Worm (Caenorhabditis elegans) whole organism, young adult: ENCODE results near the gene skr-14.

Experiments
- B0261.1 ChIP-seq: sonication (generic microtip); optimal IDR thresholded peaks from 2 replicates; lab custom pipeline; 2016; ENCODE audit warnings: mild to moderate bottlenecking, missing genetic modification characterization, moderate library complexity, missing compliant biosample characterization
- D2030.7 ChIP-seq: fragments of 200-800 bp; sonication (Bioruptor generic); IDR thresholded peaks from 2 replicates; pipeline ENCODE4 v1.3.6; 2022; ENCODE audit warnings: missing genetic modification reagents, missing genetic modification characterization, missing compliant biosample characterization
- F22D6.2 ChIP-seq: sonication (generic microtip); optimal IDR thresholded peaks from 2 replicates; lab custom pipeline; 2016; ENCODE audit warnings: mild to moderate bottlenecking, missing genetic modification characterization, missing compliant biosample characterization
- F33H1.4 ChIP-seq: fragments of 200-800 bp; sonication (Bioruptor generic); IDR thresholded peaks from 2 replicates; pipeline ENCODE4 v1.3.6; 2022; ENCODE audit warnings: missing genetic modification reagents, missing genetic modification characterization, missing compliant biosample characterization
- F49E8.2 ChIP-seq: sonication (generic microtip); optimal IDR thresholded peaks from 3 replicates; lab custom pipeline; 2017; ENCODE audit warnings: missing genetic modification characterization, mild to moderate bottlenecking, missing compliant biosample characterization, antibody characterized with exemption, moderate library complexity; ENCODE audit not compliant: insufficient read depth
- Y53G8AR.9 ChIP-seq: fragments of 200-800 bp; sonication (Bioruptor generic); conservative IDR thresholded peaks from 2 replicates; pipeline ENCODE4 v1.3.6; 2022; ENCODE audit warnings: missing genetic modification reagents, missing genetic modification characterization, missing compliant biosample characterization
- Y79H2A.3 ChIP-seq: fragments of 200-800 bp; sonication (Bioruptor generic); conservative IDR thresholded peaks from 2 replicates; pipeline ENCODE4 v1.3.6; 2022; ENCODE audit warnings: missing genetic modification reagents, missing genetic modification characterization, missing compliant biosample characterization
- ZK185.1 ChIP-seq: sonication (generic microtip); optimal IDR thresholded peaks from 2 replicates; lab custom pipeline; 2016; ENCODE audit warnings: mild to moderate bottlenecking, missing genetic modification characterization, missing compliant biosample characterization; ENCODE audit not compliant: poor library complexity, severe bottlenecking
- ama-1 ChIP-seq, 3 experiments: fragments of 150-350 bp in 1 of 3; sonication (generic microtip) in 2 of 3; optimal IDR thresholded peaks; 2 replicates each; lab custom pipeline; 2014 to 2018; ENCODE audit warnings: missing biosample characterization in 2 of 3, missing genetic modification characterization in 2 of 3, missing genetic modification reagents in 2 of 3
- aptf-2 ChIP-seq: fragments of 200-800 bp; sonication (Bioruptor generic); conservative IDR thresholded peaks from 2 replicates; pipeline ENCODE4 v1.3.6; 2022; ENCODE audit warnings: missing genetic modification reagents, missing genetic modification characterization, missing compliant biosample characterization
- athp-1 ChIP-seq: sonication (generic microtip); optimal IDR thresholded peaks from 2 replicates; lab custom pipeline; 2017; ENCODE audit warnings: mild to moderate bottlenecking, missing genetic modification characterization, missing compliant biosample characterization
- cebp-1 ChIP-seq, 2 experiments: fragments of 200-800 bp in 1 of 2; sonication (Bioruptor generic) in 1 of 2; sonication (generic microtip) in 1 of 2; IDR thresholded peaks in 1 of 2; optimal IDR thresholded peaks in 1 of 2; 2 replicates each; pipeline versions ENCODE4 v1.3.6 to Lab custom; 2017 to 2022; ENCODE audit warnings: missing compliant biosample characterization in 2 of 2, missing genetic modification characterization in 2 of 2, mild to moderate bottlenecking in 1 of 2, missing genetic modification reagents in 1 of 2, moderate library complexity in 1 of 2
- ceh-40 ChIP-seq: fragments of 200-800 bp; sonication (Bioruptor generic); IDR thresholded peaks from 2 replicates; pipeline ENCODE4 v1.3.6; 2022; ENCODE audit warnings: missing genetic modification characterization, missing compliant biosample characterization
- ceh-91 ChIP-seq: fragments of 200-800 bp; sonication (Bioruptor generic); IDR thresholded peaks from 2 replicates; pipeline ENCODE4 v1.3.6; 2022; ENCODE audit warnings: missing genetic modification reagents, missing genetic modification characterization, missing compliant biosample characterization
- chd-7 ChIP-seq: sonication (generic microtip); optimal IDR thresholded peaks from 2 replicates; lab custom pipeline; 2016; ENCODE audit warnings: mild to moderate bottlenecking, missing genetic modification characterization, moderate library complexity, missing compliant biosample characterization
- dpl-1 ChIP-seq: fragments of 150-350 bp; optimal IDR thresholded peaks from 2 replicates; lab custom pipeline; 2014; ENCODE audit warnings: missing biosample characterization, missing genetic modification reagents, missing genetic modification characterization
- egrh-3 ChIP-seq: fragments of 200-800 bp; sonication (Bioruptor generic); IDR thresholded peaks from 2 replicates; pipeline ENCODE4 v1.3.6; 2022; ENCODE audit warnings: missing genetic modification reagents, missing genetic modification characterization, missing compliant biosample characterization
- ekl-4 ChIP-seq: fragments of 200-800 bp; sonication (Bioruptor generic); IDR thresholded peaks from 2 replicates; pipeline ENCODE4 v1.3.6; 2022; ENCODE audit warnings: missing genetic modification reagents, missing genetic modification characterization, missing compliant biosample characterization
- hrde-1 ChIP-seq: sonication (generic microtip); optimal IDR thresholded peaks from 2 replicates; lab custom pipeline; 2016; ENCODE audit warnings: missing genetic modification characterization, mild to moderate bottlenecking, missing compliant biosample characterization, moderate library complexity, missing genotype, missing genetic modification reagents, borderline replicate concordance
- let-526 ChIP-seq: fragments of 200-800 bp; sonication (Bioruptor generic); IDR thresholded peaks from 2 replicates; pipeline ENCODE4 v1.3.6; 2022; ENCODE audit warnings: missing genetic modification reagents, missing genetic modification characterization, missing compliant biosample characterization
- lin-35 ChIP-seq, 3 experiments: fragments of 150-350 bp in 2 of 3; sonication (generic microtip) in 1 of 3; optimal IDR thresholded peaks; 2 replicates each; lab custom pipeline; 2014 to 2018; ENCODE audit warnings: missing biosample characterization in 3 of 3, missing genetic modification characterization in 3 of 3, missing genetic modification reagents in 3 of 3
- lin-54 ChIP-seq: fragments of 200-800 bp; sonication (Bioruptor generic); optimal IDR thresholded peaks from 2 replicates; lab custom pipeline; 2018; ENCODE audit warnings: mild to moderate bottlenecking, missing genetic modification characterization, missing compliant biosample characterization
- lsl-1 ChIP-seq: fragments of 200-800 bp; sonication (Bioruptor generic); optimal IDR thresholded peaks from 2 replicates; lab custom pipeline; 2018; ENCODE audit warnings: mild to moderate bottlenecking, missing genetic modification characterization, moderate library complexity, missing compliant biosample characterization
- madf-6 ChIP-seq: fragments of 200-800 bp; sonication (Bioruptor generic); IDR thresholded peaks from 2 replicates; pipeline ENCODE4 v1.3.6; 2022; ENCODE audit warnings: missing genetic modification reagents, missing genetic modification characterization, missing compliant biosample characterization
- madf-8 ChIP-seq: fragments of 200-800 bp; sonication (Bioruptor generic); conservative IDR thresholded peaks from 2 replicates; pipeline ENCODE4 v1.3.6; 2022; ENCODE audit warnings: missing genetic modification reagents, missing genetic modification characterization, missing compliant biosample characterization
- mcd-1 ChIP-seq: fragments of 200-800 bp; sonication (Bioruptor generic); IDR thresholded peaks from 2 replicates; pipeline ENCODE4 v1.3.6; 2022; ENCODE audit warnings: missing genetic modification reagents, missing genetic modification characterization, missing compliant biosample characterization
- nfyb-1 ChIP-seq: fragments of 200-800 bp; sonication (Bioruptor generic); IDR thresholded peaks from 2 replicates; pipeline ENCODE4 v1.3.6; 2022; ENCODE audit warnings: missing genetic modification reagents, missing genetic modification characterization, missing compliant biosample characterization
- nhr-80 ChIP-seq: sonication (generic microtip); optimal IDR thresholded peaks from 2 replicates; lab custom pipeline; 2016; ENCODE audit warnings: missing genetic modification characterization, missing compliant biosample characterization
- pbrm-1 ChIP-seq: fragments of 200-800 bp; sonication (Bioruptor generic); IDR thresholded peaks from 2 replicates; pipeline ENCODE4 v1.3.6; 2022; ENCODE audit warnings: missing genetic modification reagents, missing genetic modification characterization, missing compliant biosample characterization
- rec-8 ChIP-seq, 2 experiments: sonication (generic microtip); optimal IDR thresholded peaks; 2 replicates each; lab custom pipeline; 2016; ENCODE audit warnings: mild to moderate bottlenecking in 2 of 2, missing genetic modification characterization in 2 of 2, missing genetic modification reagents in 2 of 2, missing genotype in 2 of 2, missing biosample characterization in 1 of 2, missing compliant biosample characterization in 1 of 2, moderate library complexity in 1 of 2
- sea-2 ChIP-seq: fragments of 200-800 bp; sonication (Bioruptor generic); IDR thresholded peaks from 2 replicates; pipeline ENCODE4 v1.3.6; 2022; ENCODE audit warnings: missing genetic modification characterization, missing compliant biosample characterization
- snpc-1.3 ChIP-seq: sonication (generic microtip); optimal IDR thresholded peaks from 2 replicates; lab custom pipeline; 2017; ENCODE audit warnings: missing genetic modification characterization, mild to moderate bottlenecking, missing compliant biosample characterization, antibody characterized with exemption, moderate library complexity, missing genotype, missing genetic modification reagents; ENCODE audit not compliant: insufficient read depth
- snpc-3.4 ChIP-seq: sonication (generic microtip); optimal IDR thresholded peaks from 2 replicates; lab custom pipeline; 2017; ENCODE audit warnings: missing genetic modification characterization, mild to moderate bottlenecking, missing compliant biosample characterization, antibody characterized with exemption, moderate library complexity, missing genotype, missing genetic modification reagents
- snpc-4 ChIP-seq, 5 experiments: fragments of 150-350 bp in 1 of 5; sonication (generic microtip) in 4 of 5; optimal IDR thresholded peaks; 2 replicates each; lab custom pipeline; 2014 to 2018; ENCODE audit warnings: missing genetic modification characterization in 5 of 5, missing biosample characterization in 3 of 5, antibody characterized with exemption in 2 of 5, mild to moderate bottlenecking in 2 of 5, missing compliant biosample characterization in 2 of 5, missing genotype in 2 of 5, moderate library complexity in 2 of 5, missing genetic modification reagents in 1 of 5
- tlf-1 ChIP-seq: fragments of 200-800 bp; sonication (Bioruptor generic); optimal IDR thresholded peaks from 2 replicates; lab custom pipeline; 2018; ENCODE audit warnings: mild to moderate bottlenecking, missing genetic modification characterization, missing compliant biosample characterization
- xnd-1 ChIP-seq: sonication (generic microtip); optimal IDR thresholded peaks from 2 replicates; lab custom pipeline; 2016; ENCODE audit warnings: missing genotype, missing genetic modification reagents, missing genetic modification characterization, missing compliant biosample characterization
- zfh-2 ChIP-seq: fragments of 200-800 bp; sonication (Bioruptor generic); conservative IDR thresholded peaks from 2 replicates; pipeline ENCODE4 v1.3.6; 2022; ENCODE audit warnings: missing genetic modification reagents, missing genetic modification characterization, missing compliant biosample characterization
- ztf-25 ChIP-seq: fragments of 200-800 bp; sonication (Bioruptor generic); IDR thresholded peaks from 2 replicates; pipeline ENCODE4 v1.3.6; 2022; ENCODE audit warnings: missing genetic modification reagents, missing genetic modification characterization, missing compliant biosample characterization
- ztf-6 ChIP-seq: fragments of 200-800 bp; sonication (Bioruptor generic); IDR thresholded peaks from 2 replicates; pipeline ENCODE4 v1.3.6; 2022; ENCODE audit warnings: missing genetic modification reagents, missing genetic modification characterization, missing compliant biosample characterization

skr-14 gene

ce11 chrV:4373656-4374055 is 47.7 kb downstream of the skr-14 start:
- TF ChIP-seq lin-54 (GFP tag; lab: Kevin White, UChicago) (no peak), D2030.7 (GFP tag; lab: Robert Waterston, UW) (0 out of 2 replicates have a peak, but pooled peaks have one; percentile 28), rec-8 (tag; optimal IDR thresholded peaks at IDR 0.05; lab: Kevin White, UChicago) (peak in 1 of 2 experiments; percentile 24), ztf-6 (GFP tag; lab: Robert Waterston, UW) (no peak), ceh-40 (GFP tag; lab: Robert Waterston, UW) (no peak), madf-6 (peak; percentile 59), Y79H2A.3 (GFP tag; lab: Robert Waterston, UW) (peak; percentile 76; the same call in 1 of the 2 replicates), tlf-1 (no peak), lsl-1 (GFP tag; lab: Kevin White, UChicago) (peak; percentile 14), F49E8.2 (tag; lab: Kevin White, UChicago) (peak; percentile 23), ekl-4 (0 out of 2 replicates have a peak, but pooled peaks have one; percentile 44), snpc-4 (GFP tag; optimal IDR thresholded peaks at IDR 0.05; lab: Kevin White, UChicago) (no peak), snpc-4 (tag; optimal IDR thresholded peaks at IDR 0.05; lab: Kevin White, UChicago) (peak in 1 of 4 experiments; percentile 0), cebp-1 (GFP tag; IDR thresholded peaks at IDR 0.05; lab: Robert Waterston, UW) (no peak), cebp-1 (tag; optimal IDR thresholded peaks at IDR 0.05; lab: Kevin White, UChicago) (peak; percentile 14), madf-8 (GFP tag; lab: Robert Waterston, UW) (0 out of 2 replicates have a peak, but pooled peaks have one; percentile 14), nfyb-1 (0 out of 2 replicates have a peak, but pooled peaks have one; percentile 34), snpc-1.3 (tag; lab: Kevin White, UChicago) (peak; percentile 51), athp-1 (tag; lab: Kevin White, UChicago) (peak; percentile 35), ama-1 (optimal IDR thresholded peaks at IDR 0.05; lab: Kevin White, UChicago) (no peak), ama-1 (GFP tag; optimal IDR thresholded peaks at IDR 0.05; lab: Kevin White, UChicago) (peak; percentile 15 to 52), snpc-3.4 (tag; lab: Kevin White, UChicago) (peak; percentile 44), pbrm-1 (GFP tag; lab: Robert Waterston, UW) (no peak), hrde-1 (tag; lab: Kevin White, UChicago) (peak; percentile 15)

ce11 chrV:4372986-4373385 is 48.4 kb downstream of the skr-14 start:
- TF ChIP-seq aptf-2 (GFP tag; lab: Robert Waterston, UW): no peak
- no peak for TF ChIP-seq athp-1 (tag; lab: Kevin White, UChicago)
- TF ChIP-seq zfh-2 (GFP tag; lab: Robert Waterston, UW): peak; percentile 85
- no peak for TF ChIP-seq mcd-1 (GFP tag; lab: Robert Waterston, UW)
- peak; percentile 51; the same call in 1 of the 2 replicates for TF ChIP-seq egrh-3
- TF ChIP-seq D2030.7 (GFP tag; lab: Robert Waterston, UW): no peak

- TF ChIP-seq let-526 (no peak), nhr-80 (peak; percentile 47), ZK185.1 (no peak), F22D6.2 (no peak), F33H1.4 (peak; percentile 46), chd-7 (tag; lab: Kevin White, UChicago) (no peak), cebp-1 (GFP tag; IDR thresholded peaks at IDR 0.05; lab: Robert Waterston, UW) (no peak), cebp-1 (tag; optimal IDR thresholded peaks at IDR 0.05; lab: Kevin White, UChicago) (peak; percentile 16), lin-35 (GFP tag; optimal IDR thresholded peaks at IDR 0.05; lab: Kevin White, UChicago) (peak in 1 of 3 experiments; percentile 55), D2030.7 (GFP tag; lab: Robert Waterston, UW) (peak; percentile 58; the same call in 1 of the 2 replicates), xnd-1 (tag; lab: Kevin White, UChicago) (peak; percentile 74), dpl-1 (GFP tag; lab: Kevin White, UChicago) (peak; percentile 58), snpc-3.4 (tag; lab: Kevin White, UChicago) (peak; percentile 17), ztf-25 (GFP tag; lab: Robert Waterston, UW) (no peak), lin-54 (GFP tag; lab: Kevin White, UChicago) (peak; percentile 32), madf-8 (GFP tag; lab: Robert Waterston, UW) (peak; percentile 85), mcd-1 (GFP tag; lab: Robert Waterston, UW) (peak; percentile 53; the same call in 1 of the 2 replicates), ceh-91 (GFP tag; lab: Robert Waterston, UW) (peak; percentile 60; the same call in 1 of the 2 replicates), B0261.1 (tag; lab: Kevin White, UChicago) (no peak), tlf-1 (peak; percentile 36), Y53G8AR.9 (GFP tag; lab: Robert Waterston, UW) (no peak), sea-2 (GFP tag; lab: Robert Waterston, UW) (no peak)
These were observed 50.0 kb downstream of the skr-14 start, which contains the start of the genes gmpr-1 and fipp-1 for ce11 chrV:4371309-4371933. Gene gmpr-1, minus strand, starts transcription at chrV:4371383. Gene fipp-1, plus strand, starts transcription at chrV:4371807.
